Worm (Caenorhabditis elegans) whole organism, L3 larva: ENCODE measurements around the gene C33G3.4.

ENCODE experiments used
- R02D3.7 ChIP-seq: fragments of 150-350 bp; optimal IDR thresholded peaks from 2 replicates; lab custom pipeline; 2014; ENCODE audit warnings: missing biosample characterization, missing genetic modification characterization
- ama-1 ChIP-seq: fragments of 150-350 bp; optimal IDR thresholded peaks from 2 replicates; lab custom pipeline; 2018
- ceh-28 ChIP-seq: fragments of 150-350 bp; optimal IDR thresholded peaks from 2 replicates; lab custom pipeline; 2014; ENCODE audit warnings: missing biosample characterization, missing genetic modification reagents, missing genetic modification characterization
- elt-1 ChIP-seq: fragments of 150-350 bp; optimal IDR thresholded peaks from 2 replicates; lab custom pipeline; 2014; ENCODE audit warnings: missing biosample characterization, missing genetic modification characterization
- fkh-10 ChIP-seq: sonication (generic microtip); optimal IDR thresholded peaks from 2 replicates; lab custom pipeline; 2017; ENCODE audit warnings: missing biosample characterization, missing genetic modification reagents, missing genetic modification characterization
- lin-39 ChIP-seq: fragments of 150-350 bp; optimal IDR thresholded peaks from 2 replicates; lab custom pipeline; 2018; ENCODE audit warnings: missing biosample characterization, missing genetic modification reagents, missing genetic modification characterization
- mdl-1 ChIP-seq: fragments of 150-350 bp; optimal IDR thresholded peaks from 2 replicates; lab custom pipeline; 2014; ENCODE audit warnings: missing biosample characterization, missing genetic modification characterization
- nhr-237 ChIP-seq: fragments of 150-350 bp; optimal IDR thresholded peaks from 2 replicates; lab custom pipeline; 2014; ENCODE audit warnings: missing biosample characterization, missing genetic modification characterization
- nhr-76 ChIP-seq: fragments of 150-350 bp; sonication (generic microtip); optimal IDR thresholded peaks from 5 replicates; lab custom pipeline; 2014; ENCODE audit warnings: missing biosample characterization, missing genetic modification characterization
- nhr-77 ChIP-seq: fragments of 150-350 bp; optimal IDR thresholded peaks from 2 replicates; lab custom pipeline; 2014; ENCODE audit warnings: missing biosample characterization, missing genetic modification characterization
- pha-4 ChIP-seq: fragments of 150-350 bp; optimal IDR thresholded peaks from 2 replicates; lab custom pipeline; 2014; ENCODE audit warnings: missing biosample characterization, missing genetic modification reagents, missing genetic modification characterization
- tbx-2 ChIP-seq: sonication (generic microtip); optimal IDR thresholded peaks from 2 replicates; lab custom pipeline; 2016; ENCODE audit warnings: mild to moderate bottlenecking, missing genetic modification characterization, missing compliant biosample characterization
- unc-39 ChIP-seq: sonication (generic microtip); optimal IDR thresholded peaks from 4 replicates; lab custom pipeline; 2017; ENCODE audit warnings: missing biosample characterization, missing genetic modification characterization
- unc-62 ChIP-seq: fragments of 150-350 bp; sonication (generic microtip); optimal IDR thresholded peaks from 4 replicates; lab custom pipeline; 2014; ENCODE audit warnings: missing biosample characterization, missing genetic modification reagents, missing genetic modification characterization

DNA sequence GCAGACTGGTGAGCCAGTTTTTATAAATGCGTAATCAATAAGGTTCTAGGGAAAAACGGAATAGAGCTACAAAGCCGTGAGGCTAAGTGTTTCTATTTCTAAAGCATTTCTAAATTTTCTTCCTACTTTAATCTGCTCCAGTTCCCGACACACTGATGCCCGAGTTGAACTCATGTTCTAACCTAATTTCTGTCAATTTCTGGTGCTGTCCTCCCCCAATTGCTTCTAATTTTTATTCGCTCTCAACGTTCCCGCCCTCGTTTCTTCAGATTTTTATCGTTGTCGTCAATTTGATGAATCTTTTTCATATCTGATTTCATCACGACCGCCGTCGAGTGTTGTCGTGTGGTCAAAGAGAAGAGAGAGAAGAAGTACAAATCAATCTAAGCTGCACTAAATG lies 41.1 kb upstream of the C33G3.4 start:
- TF ChIP-seq ama-1 (no peak), elt-1 (tag; lab: Kevin White, UChicago) (no peak), nhr-76 (no peak), nhr-237 (tag; lab: Kevin White, UChicago) (no peak), R02D3.7 (tag; lab: Kevin White, UChicago) (no peak), unc-62 (GFP tag; lab: Kevin White, UChicago) (no peak), nhr-77 (tag; lab: Kevin White, UChicago) (no peak), pha-4 (tag; lab: Kevin White, UChicago) (no peak), unc-39 (tag; lab: Kevin White, UChicago) (no peak), tbx-2 (no peak), ceh-28 (tag; lab: Kevin White, UChicago) (no peak), fkh-10 (GFP tag; lab: Kevin White, UChicago) (no peak), lin-39 (tag; lab: Kevin White, UChicago) (no peak), mdl-1 (tag; lab: Kevin White, UChicago) (no peak)
